Worm (Caenorhabditis elegans) whole organism, young adult: ENCODE results near the gene F07A11.4.

ENCODE experiments used
- C06A6.2 ChIP-seq: fragments of 200-800 bp; sonication (Bioruptor generic); conservative IDR thresholded peaks from 2 replicates; pipeline ENCODE4 v1.3.6; 2022; ENCODE audit warnings: missing genetic modification characterization, missing compliant biosample characterization
- F39B2.1 ChIP-seq: fragments of 200-800 bp; sonication (Bioruptor generic); IDR thresholded peaks from 2 replicates; pipeline ENCODE4 v1.3.6; 2022; ENCODE audit warnings: missing genetic modification reagents, missing genetic modification characterization, missing compliant biosample characterization
- F52B5.7 ChIP-seq: sonication (generic microtip); optimal IDR thresholded peaks from 2 replicates; lab custom pipeline; 2016; ENCODE audit warnings: mild to moderate bottlenecking, missing genetic modification characterization, missing compliant biosample characterization
- F57C9.4 ChIP-seq: sonication (generic microtip); optimal IDR thresholded peaks from 2 replicates; lab custom pipeline; 2017; ENCODE audit warnings: mild to moderate bottlenecking, missing genetic modification characterization, missing compliant biosample characterization
- Y67H2A.10 ChIP-seq: fragments of 200-800 bp; sonication (Bioruptor generic); conservative IDR thresholded peaks from 2 replicates; pipeline ENCODE4 v1.3.6; 2022; ENCODE audit warnings: missing genetic modification reagents, missing genetic modification characterization, missing compliant biosample characterization
- ZK185.1 ChIP-seq: sonication (generic microtip); optimal IDR thresholded peaks from 2 replicates; lab custom pipeline; 2016; ENCODE audit warnings: mild to moderate bottlenecking, missing genetic modification characterization, missing compliant biosample characterization; ENCODE audit not compliant: poor library complexity, severe bottlenecking
- ama-1 ChIP-seq, 3 experiments: fragments of 150-350 bp in 1 of 3; sonication (generic microtip) in 2 of 3; optimal IDR thresholded peaks; 2 replicates each; lab custom pipeline; 2014 to 2018; ENCODE audit warnings: missing biosample characterization in 2 of 3, missing genetic modification characterization in 2 of 3, missing genetic modification reagents in 2 of 3
- aptf-2 ChIP-seq: fragments of 200-800 bp; sonication (Bioruptor generic); conservative IDR thresholded peaks from 2 replicates; pipeline ENCODE4 v1.3.6; 2022; ENCODE audit warnings: missing genetic modification reagents, missing genetic modification characterization, missing compliant biosample characterization
- atf-7 ChIP-seq: sonication (generic microtip); optimal IDR thresholded peaks from 2 replicates; lab custom pipeline; 2017; ENCODE audit warnings: mild to moderate bottlenecking, missing genetic modification characterization, missing compliant biosample characterization
- attf-3 ChIP-seq: fragments of 200-800 bp; sonication (Bioruptor generic); conservative IDR thresholded peaks from 2 replicates; pipeline ENCODE4 v1.3.6; 2022; ENCODE audit warnings: missing genetic modification reagents, missing genetic modification characterization, missing compliant biosample characterization
- attf-6 ChIP-seq: fragments of 200-800 bp; sonication (Bioruptor generic); IDR thresholded peaks from 2 replicates; pipeline ENCODE4 v1.3.6; 2022; ENCODE audit warnings: missing genetic modification reagents, missing genetic modification characterization, missing compliant biosample characterization
- cebp-2 ChIP-seq: fragments of 200-800 bp; sonication (Bioruptor generic); IDR thresholded peaks from 2 replicates; pipeline ENCODE4 v1.3.6; 2022; ENCODE audit warnings: missing genetic modification characterization, missing compliant biosample characterization
- ceh-79 ChIP-seq: sonication (generic microtip); optimal IDR thresholded peaks from 2 replicates; lab custom pipeline; 2017; ENCODE audit warnings: mild to moderate bottlenecking, missing genetic modification characterization, missing compliant biosample characterization
- ceh-91 ChIP-seq: fragments of 200-800 bp; sonication (Bioruptor generic); IDR thresholded peaks from 2 replicates; pipeline ENCODE4 v1.3.6; 2022; ENCODE audit warnings: missing genetic modification reagents, missing genetic modification characterization, missing compliant biosample characterization
- dpl-1 ChIP-seq: fragments of 150-350 bp; optimal IDR thresholded peaks from 2 replicates; lab custom pipeline; 2014; ENCODE audit warnings: missing biosample characterization, missing genetic modification reagents, missing genetic modification characterization
- egl-18 ChIP-seq: fragments of 200-800 bp; sonication (Bioruptor generic); IDR thresholded peaks from 2 replicates; pipeline ENCODE4 v1.3.6; 2022; ENCODE audit warnings: missing genetic modification reagents, missing genetic modification characterization, missing compliant biosample characterization
- ets-4 ChIP-seq: fragments of 200-800 bp; sonication (Bioruptor generic); optimal IDR thresholded peaks from 2 replicates; lab custom pipeline; 2018; ENCODE audit warnings: mild to moderate bottlenecking, missing genetic modification characterization, missing compliant biosample characterization
- fkh-3 ChIP-seq: sonication (generic microtip); optimal IDR thresholded peaks from 2 replicates; lab custom pipeline; 2016; ENCODE audit warnings: mild to moderate bottlenecking, missing genetic modification characterization, missing compliant biosample characterization
- him-1 ChIP-seq: sonication (generic microtip); optimal IDR thresholded peaks from 2 replicates; lab custom pipeline; 2016; ENCODE audit warnings: missing genotype, missing genetic modification reagents, missing genetic modification characterization, missing compliant biosample characterization
- hmg-20 ChIP-seq: fragments of 200-800 bp; sonication (Bioruptor generic); IDR thresholded peaks from 2 replicates; pipeline ENCODE4 v1.3.6; 2022; ENCODE audit warnings: missing genetic modification reagents, missing genetic modification characterization, missing compliant biosample characterization
- let-607 ChIP-seq, 2 experiments: fragments of 200-800 bp in 1 of 2; sonication (Bioruptor generic) in 1 of 2; sonication (generic microtip) in 1 of 2; optimal IDR thresholded peaks; 2 replicates each; lab custom pipeline; 2016 to 2018; ENCODE audit warnings: mild to moderate bottlenecking in 2 of 2, missing compliant biosample characterization in 2 of 2, missing genetic modification characterization in 2 of 2, moderate library complexity in 2 of 2, missing genotype in 1 of 2
- lin-26 ChIP-seq: fragments of 200-800 bp; sonication (Bioruptor generic); IDR thresholded peaks from 2 replicates; pipeline ENCODE4 v1.3.6; 2022; ENCODE audit warnings: missing genetic modification reagents, missing genetic modification characterization, missing compliant biosample characterization
- lin-54 ChIP-seq: fragments of 200-800 bp; sonication (Bioruptor generic); optimal IDR thresholded peaks from 2 replicates; lab custom pipeline; 2018; ENCODE audit warnings: mild to moderate bottlenecking, missing genetic modification characterization, missing compliant biosample characterization
- lir-1 ChIP-seq: fragments of 200-800 bp; sonication (Bioruptor generic); conservative IDR thresholded peaks from 2 replicates; pipeline ENCODE4 v1.3.6; 2022; ENCODE audit warnings: missing genetic modification reagents, missing genetic modification characterization, missing compliant biosample characterization
- madf-3 ChIP-seq: fragments of 200-800 bp; sonication (Bioruptor generic); IDR thresholded peaks from 2 replicates; pipeline ENCODE4 v1.3.6; 2022; ENCODE audit warnings: missing genetic modification reagents, missing genetic modification characterization, missing compliant biosample characterization
- nfya-1 ChIP-seq: sonication (generic microtip); optimal IDR thresholded peaks from 2 replicates; lab custom pipeline; 2017; ENCODE audit warnings: antibody characterized with exemption, missing compliant biosample characterization, missing genetic modification characterization, borderline replicate concordance; ENCODE audit not compliant: insufficient read depth
- nhr-179 ChIP-seq: sonication (generic microtip); optimal IDR thresholded peaks from 2 replicates; lab custom pipeline; 2016; ENCODE audit warnings: mild to moderate bottlenecking, missing genetic modification characterization, missing compliant biosample characterization
- nhr-90 ChIP-seq: sonication (generic microtip); optimal IDR thresholded peaks from 2 replicates; lab custom pipeline; 2016; ENCODE audit warnings: missing genotype, mild to moderate bottlenecking, missing genetic modification characterization, missing compliant biosample characterization
- pha-4 ChIP-seq: fragments of 150-350 bp; sonication (generic microtip); optimal IDR thresholded peaks from 2 replicates; lab custom pipeline; 2014; ENCODE audit warnings: missing biosample characterization, missing genetic modification reagents, missing genetic modification characterization
- rcor-1 ChIP-seq: fragments of 200-800 bp; sonication (Bioruptor generic); IDR thresholded peaks from 2 replicates; pipeline ENCODE4 v1.3.6; 2022; ENCODE audit warnings: missing genetic modification reagents, missing genetic modification characterization, missing compliant biosample characterization
- rec-8 ChIP-seq, 2 experiments: sonication (generic microtip); optimal IDR thresholded peaks; 2 replicates each; lab custom pipeline; 2016; ENCODE audit warnings: mild to moderate bottlenecking in 2 of 2, missing genetic modification characterization in 2 of 2, missing genetic modification reagents in 2 of 2, missing genotype in 2 of 2, missing biosample characterization in 1 of 2, missing compliant biosample characterization in 1 of 2, moderate library complexity in 1 of 2
- rpc-1 ChIP-seq, 2 experiments: fragments of 150-350 bp in 1 of 2; sonication (generic microtip) in 1 of 2; optimal IDR thresholded peaks; 2 replicates each; lab custom pipeline; 2014 to 2018; ENCODE audit warnings: missing biosample characterization in 1 of 2, missing genetic modification characterization in 1 of 2, missing genetic modification reagents in 1 of 2, missing genotype in 1 of 2
- sdz-38 ChIP-seq: sonication (generic microtip); optimal IDR thresholded peaks from 2 replicates; lab custom pipeline; 2016; ENCODE audit warnings: missing genotype, missing genetic modification characterization, missing compliant biosample characterization
- sea-2 ChIP-seq: fragments of 200-800 bp; sonication (Bioruptor generic); IDR thresholded peaks from 2 replicates; pipeline ENCODE4 v1.3.6; 2022; ENCODE audit warnings: missing genetic modification characterization, missing compliant biosample characterization
- snpc-1.3 ChIP-seq: sonication (generic microtip); optimal IDR thresholded peaks from 2 replicates; lab custom pipeline; 2017; ENCODE audit warnings: missing genetic modification characterization, mild to moderate bottlenecking, missing compliant biosample characterization, antibody characterized with exemption, moderate library complexity, missing genotype, missing genetic modification reagents; ENCODE audit not compliant: insufficient read depth
- snpc-4 ChIP-seq, 5 experiments: fragments of 150-350 bp in 1 of 5; sonication (generic microtip) in 4 of 5; optimal IDR thresholded peaks; 2 replicates each; lab custom pipeline; 2014 to 2018; ENCODE audit warnings: missing genetic modification characterization in 5 of 5, missing biosample characterization in 3 of 5, antibody characterized with exemption in 2 of 5, mild to moderate bottlenecking in 2 of 5, missing compliant biosample characterization in 2 of 5, missing genotype in 2 of 5, moderate library complexity in 2 of 5, missing genetic modification reagents in 1 of 5
- sptf-2 ChIP-seq: fragments of 200-800 bp; sonication (Bioruptor generic); optimal IDR thresholded peaks from 2 replicates; lab custom pipeline; 2018; ENCODE audit warnings: mild to moderate bottlenecking, missing genetic modification characterization, missing compliant biosample characterization
- tbp1 ChIP-seq: fragments of 200-800 bp; sonication (Bioruptor generic); optimal IDR thresholded peaks from 2 replicates; lab custom pipeline; 2018; ENCODE audit warnings: mild to moderate bottlenecking, missing genetic modification characterization, missing compliant biosample characterization
- tbx-9 ChIP-seq: sonication (generic microtip); optimal IDR thresholded peaks from 2 replicates; lab custom pipeline; 2016; ENCODE audit warnings: borderline replicate concordance, missing genetic modification characterization, inconsistent platforms, missing compliant biosample characterization
- tlf-1 ChIP-seq: fragments of 200-800 bp; sonication (Bioruptor generic); optimal IDR thresholded peaks from 2 replicates; lab custom pipeline; 2018; ENCODE audit warnings: mild to moderate bottlenecking, missing genetic modification characterization, missing compliant biosample characterization
- unc-130 ChIP-seq: sonication (generic microtip); optimal IDR thresholded peaks from 2 replicates; lab custom pipeline; 2016; ENCODE audit warnings: missing genetic modification reagents, missing genetic modification characterization, missing compliant biosample characterization
- zim-3 ChIP-seq: sonication (generic microtip); optimal IDR thresholded peaks from 2 replicates; lab custom pipeline; 2017; ENCODE audit warnings: mild to moderate bottlenecking, missing genetic modification characterization, moderate library complexity, missing compliant biosample characterization
- ztf-18 ChIP-seq: sonication (generic microtip); optimal IDR thresholded peaks from 2 replicates; lab custom pipeline; 2016; ENCODE audit warnings: missing genotype, mild to moderate bottlenecking, missing genetic modification characterization, missing compliant biosample characterization
- ztf-25 ChIP-seq: fragments of 200-800 bp; sonication (Bioruptor generic); IDR thresholded peaks from 2 replicates; pipeline ENCODE4 v1.3.6; 2022; ENCODE audit warnings: missing genetic modification reagents, missing genetic modification characterization, missing compliant biosample characterization

Gene F07A11.4

DNA sequence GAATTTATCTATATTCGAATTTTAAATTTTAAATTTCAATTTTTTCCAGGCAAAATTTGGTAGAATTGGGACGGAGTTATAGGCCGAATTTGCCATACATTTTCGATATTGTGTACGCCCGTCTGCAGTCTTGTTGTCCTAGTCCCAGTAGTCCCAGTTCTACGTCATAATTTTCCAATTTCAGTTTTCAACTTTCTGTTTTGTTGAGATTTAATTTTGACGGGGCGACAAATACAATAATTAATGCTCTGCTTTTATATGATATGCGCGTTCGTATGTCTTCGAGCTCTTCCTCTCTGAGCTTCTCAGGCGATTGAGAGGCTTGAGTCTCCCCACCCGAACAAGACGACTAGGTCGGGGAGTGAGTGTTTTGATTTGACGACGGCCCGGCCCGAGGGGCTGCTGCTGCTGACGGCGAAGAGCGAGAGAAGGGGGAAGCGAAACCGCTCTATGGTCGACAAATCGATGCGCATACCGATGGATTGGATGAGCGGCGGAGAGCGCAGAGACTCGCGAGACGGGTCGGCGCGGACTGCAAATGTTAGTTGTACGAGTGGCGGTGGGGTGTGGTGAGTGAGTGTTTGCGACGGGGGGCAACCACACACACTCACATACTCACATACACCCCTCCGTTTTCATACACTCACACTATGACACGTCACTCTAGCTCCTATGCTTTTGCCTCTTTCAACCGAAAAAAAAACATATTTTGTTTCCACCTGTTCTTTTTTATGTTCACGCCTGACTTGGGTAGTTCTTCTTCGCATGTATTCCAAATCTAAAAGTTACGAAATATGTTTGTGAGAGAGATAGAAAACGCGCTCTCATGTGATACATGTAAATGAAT lies 34.1 kb downstream of the F07A11.4 start (continued):
- TF ChIP-seq rcor-1 (peak; percentile 70), nhr-179 (no peak), ceh-91 (GFP tag; lab: Robert Waterston, UW) (no peak), him-1 (tag; lab: Kevin White, UChicago) (no peak), nhr-90 (tag; lab: Kevin White, UChicago) (peak; percentile 52), atf-7 (tag; lab: Kevin White, UChicago) (peak; percentile 39), lir-1 (GFP tag; lab: Robert Waterston, UW) (peak; percentile 4; the same call in 1 of the 2 replicates), attf-3 (peak; percentile 44; the same call in 1 of the 2 replicates), fkh-3 (tag; lab: Kevin White, UChicago) (no peak), lin-54 (GFP tag; lab: Kevin White, UChicago) (peak; percentile 14), dpl-1 (no peak), F57C9.4 (tag; lab: Kevin White, UChicago) (no peak), rec-8 (tag; optimal IDR thresholded peaks at IDR 0.05; lab: Kevin White, UChicago) (no peak), Y67H2A.10 (GFP tag; lab: Robert Waterston, UW) (no peak), aptf-2 (GFP tag; lab: Robert Waterston, UW) (no peak), F39B2.1 (GFP tag; lab: Robert Waterston, UW) (no peak), hmg-20 (no peak), attf-6 (GFP tag; lab: Robert Waterston, UW) (no peak), cebp-2 (GFP tag; lab: Robert Waterston, UW) (0 out of 2 replicates have a peak, but pooled peaks have one; percentile 30), zim-3 (tag; lab: Kevin White, UChicago) (peak; percentile 28), ama-1 (optimal IDR thresholded peaks at IDR 0.05; lab: Kevin White, UChicago) (peak; percentile 83), ama-1 (GFP tag; optimal IDR thresholded peaks at IDR 0.05; lab: Kevin White, UChicago) (peak in 1 of 2 experiments; percentile 24), ztf-25 (GFP tag; lab: Robert Waterston, UW) (no peak), sea-2 (GFP tag; lab: Robert Waterston, UW) (no peak), F52B5.7 (tag; lab: Kevin White, UChicago) (peak; percentile 41), unc-130 (GFP tag; lab: Kevin White, UChicago) (no peak), egl-18 (no peak), sptf-2 (GFP tag; lab: Kevin White, UChicago) (no peak), tbx-9 (tag; lab: Kevin White, UChicago) (no peak), let-607 (tag; optimal IDR thresholded peaks at IDR 0.05; lab: Kevin White, UChicago) (peak; percentile 91 to 92), rpc-1 (optimal IDR thresholded peaks at IDR 0.05; lab: Kevin White, UChicago) (no peak), rpc-1 (tag; optimal IDR thresholded peaks at IDR 0.05; lab: Kevin White, UChicago) (no peak), snpc-1.3 (tag; lab: Kevin White, UChicago) (no peak), madf-3 (GFP tag; lab: Robert Waterston, UW) (0 out of 2 replicates have a peak, but pooled peaks have one; percentile 40), tlf-1 (GFP tag; lab: Kevin White, UChicago) (no peak), ZK185.1 (tag; lab: Kevin White, UChicago) (peak; percentile 54), snpc-4 (GFP tag; optimal IDR thresholded peaks at IDR 0.05; lab: Kevin White, UChicago) (no peak), snpc-4 (tag; optimal IDR thresholded peaks at IDR 0.05; lab: Kevin White, UChicago) (peak; percentile 8 to 49 (median 27)), ztf-18 (tag; lab: Kevin White, UChicago) (peak; percentile 39), sdz-38 (tag; lab: Kevin White, UChicago) (no peak), C06A6.2 (GFP tag; lab: Robert Waterston, UW) (0 out of 2 replicates have a peak, but pooled peaks have one; percentile 13), lin-26 (GFP tag; lab: Robert Waterston, UW) (peak; percentile 74), ceh-79 (tag; lab: Kevin White, UChicago) (peak; percentile 30), ets-4 (GFP tag; lab: Kevin White, UChicago) (peak; percentile 58), nfya-1 (no peak), tbp1 (GFP tag; lab: Kevin White, UChicago) (peak; percentile 55), pha-4 (tag; lab: Kevin White, UChicago) (no peak)
